Fruit fly (Drosophila melanogaster) whole organism, embryonic: ENCODE data around the gene RpL27A.

Source experiments
- Atf-2 ChIP-seq: fragments of 200-800 bp; sonication (Bioruptor generic); optimal IDR thresholded peaks from 2 replicates; lab custom pipeline; 2016; ENCODE audit warnings: missing biosample characterization, missing genetic modification characterization
- CG11456 ChIP-seq: fragments of 200-800 bp; sonication (Bioruptor generic); IDR thresholded peaks from 3 replicates; pipeline ENCODE4 v1.3.6; 2022; ENCODE audit warnings: missing biosample characterization, missing genetic modification characterization
- CG11696 ChIP-seq: fragments of 200-800 bp; sonication (Bioruptor generic); IDR thresholded peaks from 2 replicates; pipeline ENCODE4 v1.3.6; 2022; ENCODE audit warnings: missing biosample characterization, missing genetic modification characterization
- CG12236 ChIP-seq: fragments of 200-800 bp; sonication (Bioruptor generic); optimal IDR thresholded peaks from 2 replicates; lab custom pipeline; 2016; ENCODE audit warnings: missing biosample characterization, missing genetic modification characterization
- CG13123 ChIP-seq: fragments of 200-800 bp; sonication (Bioruptor generic); optimal IDR thresholded peaks from 2 replicates; lab custom pipeline; 2016; ENCODE audit warnings: missing biosample characterization, missing genetic modification characterization
- CG14710 ChIP-seq: fragments of 200-800 bp; sonication (Bioruptor generic); optimal IDR thresholded peaks from 3 replicates; lab custom pipeline; 2019; ENCODE audit warnings: missing biosample characterization, mild to moderate bottlenecking, missing genetic modification characterization, moderate library complexity
- CG17361 ChIP-seq: fragments of 200-800 bp; sonication (Bioruptor generic); IDR thresholded peaks from 3 replicates; pipeline ENCODE4 v1.3.6; 2022; ENCODE audit warnings: missing biosample characterization, missing genetic modification characterization
- CG2202 ChIP-seq: fragments of 200-800 bp; sonication (Bioruptor generic); optimal IDR thresholded peaks from 2 replicates; lab custom pipeline; 2018; ENCODE audit warnings: missing biosample characterization, mild to moderate bottlenecking, missing genetic modification characterization
- CG32532 ChIP-seq: fragments of 200-800 bp; sonication (Bioruptor generic); IDR thresholded peaks from 2 replicates; pipeline ENCODE4 v1.3.6; 2022; ENCODE audit warnings: missing biosample characterization, missing genetic modification characterization
- CG3281 ChIP-seq: fragments of 200-800 bp; sonication (Bioruptor generic); optimal IDR thresholded peaks from 3 replicates; lab custom pipeline; 2017; ENCODE audit warnings: missing biosample characterization, mild to moderate bottlenecking, missing genetic modification characterization
- CG33213 ChIP-seq: fragments of 200-800 bp; sonication (Bioruptor generic); optimal IDR thresholded peaks from 3 replicates; lab custom pipeline; 2016; ENCODE audit warnings: missing biosample characterization, missing genetic modification characterization
- CG3407 ChIP-seq: fragments of 200-800 bp; sonication (Bioruptor generic); optimal IDR thresholded peaks from 2 replicates; lab custom pipeline; 2018; ENCODE audit warnings: missing biosample characterization, mild to moderate bottlenecking, missing genetic modification characterization
- CG3726 ChIP-seq: fragments of 200-800 bp; sonication (Bioruptor generic); IDR thresholded peaks from 3 replicates; pipeline ENCODE4, ENCODE4 v1.3.6; 2022; ENCODE audit warnings: missing biosample characterization, missing genetic modification characterization
- CG3995 ChIP-seq: fragments of 200-800 bp; sonication (Bioruptor generic); optimal IDR thresholded peaks from 3 replicates; lab custom pipeline; 2016; ENCODE audit warnings: missing biosample characterization, missing genetic modification characterization
- CG6175 ChIP-seq: fragments of 200-800 bp; sonication (Bioruptor generic); IDR thresholded peaks from 3 replicates; pipeline ENCODE4 v1.3.6; 2022; ENCODE audit warnings: missing biosample characterization, missing genetic modification characterization
- CG6854 ChIP-seq: fragments of 200-800 bp; sonication (Bioruptor generic); optimal IDR thresholded peaks from 3 replicates; lab custom pipeline; 2017; ENCODE audit warnings: missing biosample characterization, mild to moderate bottlenecking, missing genetic modification characterization
- CG7556 ChIP-seq: fragments of 200-800 bp; sonication (Bioruptor generic); optimal IDR thresholded peaks from 2 replicates; lab custom pipeline; 2017; ENCODE audit warnings: missing biosample characterization, mild to moderate bottlenecking, missing genetic modification characterization
- CG8924 ChIP-seq: fragments of 200-800 bp; optimal IDR thresholded peaks from 3 replicates; lab custom pipeline; 2019; ENCODE audit warnings: missing biosample characterization, mild to moderate bottlenecking, missing genetic modification characterization, moderate library complexity
- D19B ChIP-seq: fragments of 200-800 bp; sonication (Bioruptor generic); optimal IDR thresholded peaks from 2 replicates; lab custom pipeline; 2017; ENCODE audit warnings: missing biosample characterization, mild to moderate bottlenecking, missing genetic modification characterization
- Dll ChIP-seq: fragments of 200-800 bp; sonication (Bioruptor generic); IDR thresholded peaks from 4 replicates; pipeline ENCODE4 v1.3.6; 2022; ENCODE audit warnings: missing biosample characterization, missing genetic modification characterization; ENCODE audit not compliant: partially characterized antibody
- Drgx ChIP-seq: fragments of 200-800 bp; sonication (Bioruptor generic); IDR thresholded peaks from 2 replicates; pipeline ENCODE4 v1.3.6; 2022; ENCODE audit warnings: missing biosample characterization, missing genetic modification characterization
- Eip74EF ChIP-seq, 2 experiments: fragments of 200-800 bp in 1 of 2; fragments of >200 bp in 1 of 2; sonication (Bioruptor generic) in 1 of 2; optimal IDR thresholded peaks; 2 replicates each; lab custom pipeline; 2017 to 2019; ENCODE audit warnings: missing biosample characterization in 2 of 2, missing genetic modification characterization in 2 of 2, mild to moderate bottlenecking in 1 of 2, moderate library complexity in 1 of 2
- Ets97D ChIP-seq: fragments of 200-800 bp; sonication (Bioruptor generic); optimal IDR thresholded peaks from 3 replicates; lab custom pipeline; 2016; ENCODE audit warnings: missing biosample characterization, missing genetic modification characterization
- Hmr ChIP-seq: fragments of 200-800 bp; sonication (Bioruptor generic); optimal IDR thresholded peaks from 3 replicates; lab custom pipeline; 2017; ENCODE audit warnings: mild to moderate bottlenecking, missing biosample characterization, missing genetic modification reagents, missing genetic modification characterization
- NfI ChIP-seq: fragments of 200-800 bp; sonication (Bioruptor generic); optimal IDR thresholded peaks from 3 replicates; lab custom pipeline; 2018; ENCODE audit warnings: missing biosample characterization, mild to moderate bottlenecking, missing genetic modification characterization, moderate library complexity
- Rx ChIP-seq: fragments of 200-800 bp; sonication (Bioruptor generic); IDR thresholded peaks from 2 replicates; pipeline ENCODE4 v1.3.6; 2022; ENCODE audit warnings: missing biosample characterization, missing genetic modification characterization
- Sry-β ChIP-seq: fragments of 200-800 bp; sonication (Bioruptor generic); optimal IDR thresholded peaks from 2 replicates; lab custom pipeline; 2018; ENCODE audit warnings: missing biosample characterization, mild to moderate bottlenecking, missing genetic modification characterization, moderate library complexity
- Trl ChIP-seq, 3 experiments: fragments of >200 bp in 2 of 3; fragments of 200-800 bp in 1 of 3; sonication (Bioruptor generic) in 1 of 3; optimal IDR thresholded peaks; 2 replicates in 1 of 3; 3 replicates in 2 of 3; lab custom pipeline; 2016 to 2017; ENCODE audit warnings: missing biosample characterization in 1 of 3, missing genetic modification characterization in 1 of 3
- YL-1 ChIP-seq: fragments of 200-800 bp; sonication (Bioruptor generic); optimal IDR thresholded peaks from 3 replicates; lab custom pipeline; 2017; ENCODE audit warnings: missing biosample characterization, mild to moderate bottlenecking, missing genetic modification characterization
- bsh ChIP-seq, 2 experiments: fragments of 200-800 bp; sonication (Bioruptor generic); optimal IDR thresholded peaks; 2 replicates each; lab custom pipeline; 2017 to 2018; ENCODE audit warnings: mild to moderate bottlenecking in 2 of 2, missing biosample characterization in 2 of 2, missing genetic modification characterization in 2 of 2, moderate library complexity in 1 of 2
- cad ChIP-seq: fragments of >200 bp; optimal IDR thresholded peaks from 2 replicates; lab custom pipeline; 2017; ENCODE audit warnings: missing biosample characterization, missing genetic modification characterization
- dysf ChIP-seq: fragments of 200-800 bp; sonication (Bioruptor generic); IDR thresholded peaks from 3 replicates; pipeline ENCODE4 v1.3.6; 2022; ENCODE audit warnings: missing biosample characterization, missing genetic modification characterization
- exex ChIP-seq: fragments of 200-800 bp; sonication (Bioruptor generic); optimal IDR thresholded peaks from 4 replicates; lab custom pipeline; 2018; ENCODE audit warnings: missing biosample characterization, mild to moderate bottlenecking, missing genetic modification characterization, moderate library complexity
- fru ChIP-seq: fragments of >200 bp; optimal IDR thresholded peaks from 2 replicates; lab custom pipeline; 2017
- gem ChIP-seq: fragments of 200-800 bp; sonication (Bioruptor generic); optimal IDR thresholded peaks from 2 replicates; lab custom pipeline; 2019; ENCODE audit warnings: missing biosample characterization, mild to moderate bottlenecking, missing genetic modification characterization, moderate library complexity
- grn ChIP-seq: fragments of 200-800 bp; sonication (Bioruptor generic); optimal IDR thresholded peaks from 3 replicates; lab custom pipeline; 2017; ENCODE audit warnings: missing biosample characterization, missing genetic modification characterization
- ham ChIP-seq: fragments of 200-800 bp; sonication (Bioruptor generic); IDR thresholded peaks from 2 replicates; pipeline ENCODE4 v1.3.6; 2022; ENCODE audit warnings: missing biosample characterization, missing genetic modification characterization
- her ChIP-seq: fragments of 200-800 bp; sonication (Bioruptor generic); optimal IDR thresholded peaks from 2 replicates; lab custom pipeline; 2016; ENCODE audit warnings: missing biosample characterization, missing genetic modification characterization
- ken ChIP-seq: fragments of 200-800 bp; sonication (Bioruptor generic); IDR thresholded peaks from 3 replicates; pipeline ENCODE4 v1.3.6; 2022; ENCODE audit warnings: missing biosample characterization, missing genetic modification characterization
- maf-S ChIP-seq: fragments of 200-800 bp; sonication (Bioruptor generic); optimal IDR thresholded peaks from 2 replicates; lab custom pipeline; 2016; ENCODE audit warnings: missing biosample characterization, missing genetic modification characterization
- pan ChIP-seq, 4 experiments: fragments of >200 bp in 3 of 4; fragments of 200-800 bp in 1 of 4; sonication (Bioruptor generic) in 1 of 4; optimal IDR thresholded peaks in 3 of 4; IDR thresholded peaks in 1 of 4; 2 replicates each; pipeline versions ENCODE4 v1.3.6 to Lab custom; 2017 to 2022; ENCODE audit warnings: missing biosample characterization in 2 of 4, missing genetic modification characterization in 2 of 4, mixed read lengths in 1 of 4
- pros ChIP-seq: fragments of 200-800 bp; sonication (Bioruptor generic); optimal IDR thresholded peaks from 3 replicates; lab custom pipeline; 2019; ENCODE audit warnings: missing biosample characterization, mild to moderate bottlenecking, missing genetic modification characterization, moderate library complexity
- ranshi ChIP-seq: fragments of 200-800 bp; sonication (Bioruptor generic); IDR thresholded peaks from 2 replicates; pipeline ENCODE4 v1.3.6; 2022; ENCODE audit warnings: missing biosample characterization, missing genetic modification characterization
- rib ChIP-seq: fragments of 200-800 bp; sonication (Bioruptor generic); IDR thresholded peaks from 2 replicates; pipeline ENCODE4 v1.3.6; 2022; ENCODE audit warnings: missing biosample characterization, missing genetic modification characterization
- scrt ChIP-seq: fragments of 200-800 bp; sonication (Bioruptor generic); optimal IDR thresholded peaks from 2 replicates; lab custom pipeline; 2018; ENCODE audit warnings: missing biosample characterization, mild to moderate bottlenecking, missing genetic modification characterization, moderate library complexity
- so ChIP-seq: fragments of 200-800 bp; sonication (Bioruptor generic); IDR thresholded peaks from 3 replicates; pipeline ENCODE4 v1.3.6; 2022; ENCODE audit warnings: missing biosample characterization, missing genetic modification characterization
- sug ChIP-seq: fragments of 200-800 bp; optimal IDR thresholded peaks from 2 replicates; lab custom pipeline; 2019; ENCODE audit warnings: missing biosample characterization, mild to moderate bottlenecking, missing genetic modification characterization, moderate library complexity
- tap ChIP-seq: fragments of 200-800 bp; optimal IDR thresholded peaks from 3 replicates; lab custom pipeline; 2019; ENCODE audit warnings: missing biosample characterization, mild to moderate bottlenecking, missing genetic modification characterization, moderate library complexity
- tup ChIP-seq: fragments of 200-800 bp; sonication (Bioruptor generic); optimal IDR thresholded peaks from 2 replicates; lab custom pipeline; 2016; ENCODE audit warnings: missing biosample characterization, mild to moderate bottlenecking, missing genetic modification characterization, moderate library complexity
- zfh1 ChIP-seq: fragments of 200-800 bp; sonication (Bioruptor generic); IDR thresholded peaks from 3 replicates; pipeline ENCODE4 v1.3.6; 2022; ENCODE audit warnings: missing biosample characterization, missing genetic modification characterization

The RpL27A gene

DNA sequence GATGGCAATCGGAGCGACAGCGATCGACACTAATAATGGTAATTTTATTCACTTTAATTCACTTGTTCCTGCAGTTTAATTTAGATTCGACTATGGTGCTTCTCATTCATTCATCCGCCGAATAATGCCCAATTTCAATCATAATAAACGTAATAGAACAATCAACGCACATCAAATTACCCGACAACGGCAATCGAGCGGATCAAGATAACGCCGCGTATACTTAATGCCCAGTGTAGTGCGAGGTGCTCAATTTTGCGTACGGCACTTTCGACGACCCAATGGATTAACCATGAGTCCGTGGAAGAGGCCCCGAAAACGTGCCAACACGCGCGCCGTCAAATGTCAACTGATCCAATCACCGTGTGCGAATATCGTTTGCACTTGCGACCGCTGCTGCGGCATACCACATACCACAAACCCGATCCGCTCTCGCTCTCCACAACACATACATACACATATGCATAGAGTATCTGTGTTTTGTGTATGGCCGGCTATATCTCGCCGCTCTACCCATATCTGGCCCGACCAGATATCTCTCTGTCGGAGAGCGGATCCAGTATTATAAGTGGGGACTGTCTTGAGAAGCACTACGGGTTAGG is 18.6 kb upstream of the RpL27A start, which contains the start of gene ine (continued):
- no peak for TF ChIP-seq YL-1 (GFP tag; lab: Kevin White, UChicago)
- TF ChIP-seq sug (tag; lab: Kevin White, UChicago), result no peak
- peak; percentile 95 for TF ChIP-seq CG6175 (GFP tag; lab: Robert Waterston, UW)
- TF ChIP-seq CG7556 (GFP tag; lab: Kevin White, UChicago), result no peak
- 0 out of 2 replicates have a peak, but pooled peaks have one; percentile 33 for TF ChIP-seq ranshi
- peak; percentile 28 for TF ChIP-seq D19B (GFP tag; lab: Kevin White, UChicago)
- TF ChIP-seq fru (lab: Kevin White, UChicago), result no peak
- TF ChIP-seq CG2202, result no peak
- TF ChIP-seq dysf, result no peak
- peak; percentile 46; the same call in 1 of the 2 replicates for TF ChIP-seq Drgx (GFP tag; lab: Robert Waterston, UW)
- TF ChIP-seq pros (GFP tag; lab: Kevin White, UChicago), result no peak
- TF ChIP-seq CG11696 (GFP tag; lab: Robert Waterston, UW), result no peak
- TF ChIP-seq CG11456 (GFP tag; lab: Robert Waterston, UW), result no peak
- TF ChIP-seq CG6854 (GFP tag; lab: Kevin White, UChicago), result no peak
- TF ChIP-seq grn (GFP tag; lab: Kevin White, UChicago), result peak; percentile 81
- TF ChIP-seq CG14710 (tag; lab: Kevin White, UChicago), result no peak
- TF ChIP-seq zfh1 (GFP tag; lab: Robert Waterston, UW), result 0 out of 3 replicates have a peak, but pooled peaks have one; percentile 17
- TF ChIP-seq CG32532 (GFP tag; lab: Robert Waterston, UW), result peak; percentile 22; the same call in 1 of the 2 replicates
- no peak for TF ChIP-seq CG3995 (GFP tag; lab: Kevin White, UChicago)
- no peak for TF ChIP-seq Sry-β (GFP tag; lab: Kevin White, UChicago)
- TF ChIP-seq CG13123 (GFP tag; lab: Kevin White, UChicago), result no peak
- TF ChIP-seq tap (tag; lab: Kevin White, UChicago), result no peak
- TF ChIP-seq bsh (GFP tag; optimal IDR thresholded peaks at IDR 0.05; lab: Kevin White, UChicago), result no peak
- no peak for TF ChIP-seq ken
- no peak for TF ChIP-seq pan (optimal IDR thresholded peaks at IDR 0.05; lab: Kevin White, UChicago)
- TF ChIP-seq pan (GFP tag; optimal IDR thresholded peaks at IDR 0.05 in 1 of 2, IDR thresholded peaks at IDR 0.05 in 1 of 2), result no peak
- TF ChIP-seq scrt (GFP tag; lab: Kevin White, UChicago), result no peak
- TF ChIP-seq CG17361 (GFP tag; lab: Robert Waterston, UW), result no peak
- TF ChIP-seq Rx (GFP tag; lab: Robert Waterston, UW), result no peak
- no peak for TF ChIP-seq CG3407 (GFP tag; lab: Kevin White, UChicago)
- no peak for TF ChIP-seq gem (tag; lab: Kevin White, UChicago)
- TF ChIP-seq her (GFP tag; lab: Kevin White, UChicago), result no peak
- no peak for TF ChIP-seq cad (GFP tag; lab: Kevin White, UChicago)
- 0 out of 4 replicates have a peak, but pooled peaks have one; percentile 12 for TF ChIP-seq Dll (GFP tag; lab: Robert Waterston, UW)
- TF ChIP-seq Ets97D, result no peak
- no peak for TF ChIP-seq CG8924 (tag; lab: Kevin White, UChicago)
- TF ChIP-seq rib, result peak; percentile 54; the same call in 1 of the 2 replicates
- no peak for TF ChIP-seq CG12236 (GFP tag; lab: Kevin White, UChicago)
- TF ChIP-seq Trl (optimal IDR thresholded peaks at IDR 0.05; lab: Kevin White, UChicago), result peak; percentile 32 to 50
- no peak for TF ChIP-seq Trl (GFP tag; optimal IDR thresholded peaks at IDR 0.05; lab: Kevin White, UChicago)
- no peak for TF ChIP-seq Atf-2
- 0 out of 3 replicates have a peak, but pooled peaks have one; percentile 23 for TF ChIP-seq so (GFP tag; lab: Robert Waterston, UW)
- TF ChIP-seq tup (GFP tag; lab: Kevin White, UChicago), result no peak
- peak; percentile 71 for TF ChIP-seq exex (tag; lab: Kevin White, UChicago)
- no peak for TF ChIP-seq CG3281 (GFP tag; lab: Kevin White, UChicago)
- no peak for TF ChIP-seq CG33213 (GFP tag; lab: Kevin White, UChicago)
- no peak for TF ChIP-seq CG3726 (GFP tag; lab: Robert Waterston, UW)
- no peak for TF ChIP-seq Eip74EF (GFP tag; optimal IDR thresholded peaks at IDR 0.05; lab: Kevin White, UChicago)
- TF ChIP-seq NfI (GFP tag; lab: Kevin White, UChicago), result no peak
- TF ChIP-seq Hmr (GFP tag; lab: Kevin White, UChicago), result no peak
- no peak for TF ChIP-seq maf-S (GFP tag; lab: Kevin White, UChicago)
- no peak for TF ChIP-seq ham (GFP tag; lab: Robert Waterston, UW)
